Worm (Caenorhabditis elegans) whole organism, young adult: Measurements from ENCODE around the gene argk-1.

ENCODE experiments used
- ama-1 ChIP-seq, 3 experiments: fragments of 150-350 bp in 1 of 3; sonication (generic microtip) in 2 of 3; optimal IDR thresholded peaks; 2 replicates each; lab custom pipeline; 2014 to 2018; ENCODE audit warnings: missing biosample characterization in 2 of 3, missing genetic modification characterization in 2 of 3, missing genetic modification reagents in 2 of 3
- ceh-27 ChIP-seq: fragments of 200-800 bp; sonication (Bioruptor generic); optimal IDR thresholded peaks from 2 replicates; lab custom pipeline; 2018; ENCODE audit warnings: mild to moderate bottlenecking, missing genetic modification characterization, moderate library complexity, missing compliant biosample characterization
- unc-130 ChIP-seq: sonication (generic microtip); optimal IDR thresholded peaks from 2 replicates; lab custom pipeline; 2016; ENCODE audit warnings: missing genetic modification reagents, missing genetic modification characterization, missing compliant biosample characterization

DNA sequence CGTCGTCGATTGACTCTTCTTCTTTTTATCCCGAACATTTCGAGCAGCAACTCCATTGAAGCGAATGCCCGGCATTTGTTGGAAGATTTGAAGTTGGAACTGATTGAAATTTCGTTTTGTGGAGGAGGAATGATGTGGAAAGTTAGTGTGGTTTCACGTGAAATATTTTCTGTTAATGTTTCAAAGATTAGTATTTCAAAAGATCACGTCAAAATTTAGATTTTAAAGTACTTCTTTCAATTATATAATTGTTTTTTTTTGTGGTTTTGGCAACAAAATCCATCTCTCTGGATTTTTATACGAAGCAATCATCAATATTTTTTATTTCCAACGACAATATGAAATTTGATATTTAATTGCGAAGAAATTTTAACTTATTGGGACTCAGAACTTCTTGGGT, 33.3 kb downstream of the argk-1 start, which contains the start of gene F44G3.7:
- TF ChIP-seq unc-130 (GFP tag; lab: Kevin White, UChicago) (no peak), ama-1 (optimal IDR thresholded peaks at IDR 0.05; lab: Kevin White, UChicago) (no peak), ama-1 (GFP tag; optimal IDR thresholded peaks at IDR 0.05; lab: Kevin White, UChicago) (no peak), ceh-27 (GFP tag; lab: Kevin White, UChicago) (no peak)
